Worm (Caenorhabditis elegans): Measurements from ENCODE around the gene zig-5.

The zig-5 gene

DNA sequence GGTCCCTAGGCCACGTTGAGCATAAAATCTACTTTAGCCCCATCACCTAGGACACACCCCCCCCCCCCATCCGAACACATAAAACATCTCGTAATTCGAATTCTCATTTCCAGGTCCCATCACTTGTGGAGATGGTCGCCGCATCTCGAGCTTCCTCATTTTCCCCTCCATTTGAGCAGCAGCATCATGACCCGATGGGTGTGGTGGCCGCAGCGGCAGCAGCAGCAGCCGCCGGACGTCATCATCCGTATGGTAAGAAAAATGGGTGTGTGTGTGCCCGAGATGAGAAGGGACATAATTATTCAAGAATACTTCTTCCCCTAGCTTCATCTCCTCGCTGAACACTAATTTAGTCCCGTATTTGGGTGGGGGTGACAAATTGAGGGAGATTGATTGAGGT, 31.8 kb downstream of the zig-5 start:
- no peak for TF ChIP-seq pes-1 (GFP tag; IDR thresholded peaks at IDR 0.05)
- TF ChIP-seq F13C5.2 (tag; optimal IDR thresholded peaks at IDR 0.05): no peak
- no peak for TF ChIP-seq tra-4 (tag; optimal IDR thresholded peaks at IDR 0.05)
- no peak for TF ChIP-seq flt-1 (GFP tag; IDR thresholded peaks at IDR 0.05)
- TF ChIP-seq hmg-4 (GFP tag; optimal IDR thresholded peaks at IDR 0.05): no peak
- TF ChIP-seq tbx-11 (GFP tag; IDR thresholded peaks at IDR 0.05): no peak
- TF ChIP-seq ets-7 (tag; optimal IDR thresholded peaks at IDR 0.05): no peak
- TF ChIP-seq aly-1 (tag; optimal IDR thresholded peaks at IDR 0.05): no peak
- no peak for TF ChIP-seq B0310.2 (tag; optimal IDR thresholded peaks at IDR 0.05)
- no peak for TF ChIP-seq ceh-13 (GFP tag; optimal IDR thresholded peaks at IDR 0.05)
- no peak for TF ChIP-seq hmbx-1 (tag; optimal IDR thresholded peaks at IDR 0.05)
- TF ChIP-seq ama-1 (optimal IDR thresholded peaks at IDR 0.05): no peak
- TF ChIP-seq scrt-1 (GFP tag; IDR thresholded peaks at IDR 0.05): no peak
- TF ChIP-seq tbx-37 (GFP tag; conservative IDR thresholded peaks at IDR 0.05): no peak
- no peak for TF ChIP-seq hnd-1 (tag; optimal IDR thresholded peaks at IDR 0.05)
- no peak for TF ChIP-seq sea-1 (GFP tag; conservative IDR thresholded peaks at IDR 0.05)

DNA sequence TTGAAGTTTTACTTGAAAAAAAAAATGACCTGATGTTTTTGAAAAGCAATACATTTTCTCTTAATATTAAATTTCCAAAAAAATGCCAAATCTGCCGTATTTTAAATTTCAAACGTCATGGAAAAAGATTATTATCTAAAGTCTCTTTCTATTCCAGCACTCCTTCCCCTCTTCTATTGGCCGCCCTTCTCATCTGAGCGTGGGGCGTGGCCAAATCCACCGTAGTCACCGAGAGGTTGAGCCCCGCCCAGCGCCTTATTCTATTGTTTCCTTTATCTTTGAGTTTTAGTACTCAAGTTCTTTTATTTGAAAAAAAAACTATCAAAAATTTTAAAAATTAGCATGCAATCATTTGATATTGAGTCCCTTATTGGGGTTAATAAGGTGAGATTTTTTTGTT, 33.3 kb downstream of the zig-5 start, which contains the start of gene vab-7:
Gene vab-7 (plus strand): TSS at position 301 of the 400 bp plus-strand sequence.
- TF ChIP-seq ama-1 (optimal IDR thresholded peaks at IDR 0.05): no peak
- no peak for TF ChIP-seq ets-7 (tag; optimal IDR thresholded peaks at IDR 0.05)
- no peak for TF ChIP-seq hnd-1 (tag; optimal IDR thresholded peaks at IDR 0.05)
- TF ChIP-seq hmbx-1 (tag; optimal IDR thresholded peaks at IDR 0.05): no peak
- no peak for TF ChIP-seq pes-1 (GFP tag; IDR thresholded peaks at IDR 0.05)
- TF ChIP-seq tbx-37 (GFP tag; conservative IDR thresholded peaks at IDR 0.05): no peak
- TF ChIP-seq tbx-11 (GFP tag; IDR thresholded peaks at IDR 0.05): no peak
- TF ChIP-seq ceh-13 (GFP tag; optimal IDR thresholded peaks at IDR 0.05): no peak
- no peak for TF ChIP-seq B0310.2 (tag; optimal IDR thresholded peaks at IDR 0.05)
- TF ChIP-seq aly-1 (tag; optimal IDR thresholded peaks at IDR 0.05): no peak
- TF ChIP-seq ceh-36 (tag; optimal IDR thresholded peaks at IDR 0.05): no peak
- no peak for TF ChIP-seq flt-1 (GFP tag; IDR thresholded peaks at IDR 0.05)
- no peak for TF ChIP-seq hmg-4 (GFP tag; optimal IDR thresholded peaks at IDR 0.05)
- no peak for TF ChIP-seq sea-1 (GFP tag; conservative IDR thresholded peaks at IDR 0.05)
- TF ChIP-seq F13C5.2 (tag; optimal IDR thresholded peaks at IDR 0.05): no peak
- no peak for TF ChIP-seq tra-4 (tag; optimal IDR thresholded peaks at IDR 0.05)
- TF ChIP-seq scrt-1 (GFP tag; IDR thresholded peaks at IDR 0.05): no peak

DNA sequence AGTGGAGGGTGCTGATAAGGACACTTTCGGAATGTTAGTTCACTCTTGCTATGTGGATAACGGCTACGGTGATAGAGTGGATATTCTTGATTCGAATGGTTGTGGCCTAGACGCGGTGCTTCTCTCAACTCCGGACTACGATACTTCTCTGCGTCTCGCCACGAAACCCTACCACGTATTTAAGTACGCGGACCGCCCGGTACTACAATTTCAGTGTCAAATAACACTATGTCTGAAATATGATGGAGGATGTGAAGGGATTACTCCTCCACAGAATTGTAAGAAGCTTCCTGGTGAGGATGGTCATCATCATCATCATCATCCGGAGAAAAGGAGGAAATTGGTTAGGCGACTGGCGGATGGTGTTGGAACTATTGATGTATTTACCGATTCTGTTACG, 38.3 kb downstream of the zig-5 start:
- TF ChIP-seq ama-1 (optimal IDR thresholded peaks at IDR 0.05) (no peak), ceh-36 (tag; optimal IDR thresholded peaks at IDR 0.05) (no peak), ceh-13 (GFP tag; optimal IDR thresholded peaks at IDR 0.05) (no peak), tbx-37 (GFP tag; conservative IDR thresholded peaks at IDR 0.05) (no peak), pes-1 (GFP tag; IDR thresholded peaks at IDR 0.05) (no peak), ets-7 (tag; optimal IDR thresholded peaks at IDR 0.05) (no peak), F13C5.2 (tag; optimal IDR thresholded peaks at IDR 0.05) (no peak)

DNA sequence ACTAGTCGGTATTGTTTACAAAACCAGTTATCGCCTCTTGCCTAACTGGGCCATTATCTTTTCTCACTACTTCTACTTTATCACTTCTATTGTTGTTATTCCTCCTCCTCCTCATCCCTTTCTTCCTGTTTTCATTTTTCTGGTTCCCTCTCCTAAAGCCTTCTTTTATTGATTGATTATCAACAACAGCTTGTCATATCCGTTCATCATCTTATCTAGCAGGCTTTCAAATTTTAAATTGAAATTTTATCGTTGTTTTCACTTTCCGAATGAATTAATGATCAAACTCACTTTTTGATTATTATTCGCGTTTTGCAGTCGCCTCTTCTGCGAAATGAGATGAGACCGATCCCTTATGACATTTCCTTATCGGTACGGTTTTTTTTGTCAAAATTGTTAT, 42.1 kb downstream of the zig-5 start, which contains the start of gene cut-6:
Gene cut-6 (plus strand): TSS at position 301 of the 400 bp plus-strand sequence.
- TF ChIP-seq scrt-1 (GFP tag; IDR thresholded peaks at IDR 0.05): no peak
- no peak for TF ChIP-seq flt-1 (GFP tag; IDR thresholded peaks at IDR 0.05)
- no peak for TF ChIP-seq ceh-13 (GFP tag; optimal IDR thresholded peaks at IDR 0.05)
- TF ChIP-seq tra-4 (tag; optimal IDR thresholded peaks at IDR 0.05): no peak
- no peak for TF ChIP-seq tbx-37 (GFP tag; conservative IDR thresholded peaks at IDR 0.05)
- no peak for TF ChIP-seq ama-1 (optimal IDR thresholded peaks at IDR 0.05)
- TF ChIP-seq hnd-1 (tag; optimal IDR thresholded peaks at IDR 0.05): no peak
- TF ChIP-seq B0310.2 (tag; optimal IDR thresholded peaks at IDR 0.05): no peak
- no peak for TF ChIP-seq aly-1 (tag; optimal IDR thresholded peaks at IDR 0.05)
- no peak for TF ChIP-seq ceh-36 (tag; optimal IDR thresholded peaks at IDR 0.05)
- no peak for TF ChIP-seq hmg-4 (GFP tag; optimal IDR thresholded peaks at IDR 0.05)
- no peak for TF ChIP-seq sea-1 (GFP tag; conservative IDR thresholded peaks at IDR 0.05)
- no peak for TF ChIP-seq hmbx-1 (tag; optimal IDR thresholded peaks at IDR 0.05)
- TF ChIP-seq ets-7 (tag; optimal IDR thresholded peaks at IDR 0.05): no peak
- TF ChIP-seq tbx-11 (GFP tag; IDR thresholded peaks at IDR 0.05): no peak
- no peak for TF ChIP-seq pes-1 (GFP tag; IDR thresholded peaks at IDR 0.05)
- TF ChIP-seq F13C5.2 (tag; optimal IDR thresholded peaks at IDR 0.05): no peak

DNA sequence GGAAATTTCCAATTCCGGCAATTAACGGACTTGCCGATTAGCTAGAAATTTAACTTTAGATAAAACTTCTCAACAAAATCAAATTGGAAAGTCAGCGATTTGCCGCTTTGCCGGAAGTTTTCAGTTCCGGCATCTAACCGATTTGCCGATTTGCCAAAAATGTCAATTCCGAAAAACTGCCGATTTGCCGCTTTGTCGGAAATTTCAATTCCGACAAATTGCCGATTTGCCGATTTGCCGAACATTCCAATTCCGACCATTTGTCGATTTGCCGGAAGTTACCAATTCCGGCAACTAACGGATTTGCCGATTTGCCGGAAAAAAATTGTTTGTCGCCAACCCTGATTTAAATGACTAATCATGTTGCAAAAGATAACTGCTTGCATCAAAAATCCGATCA, 44.1 kb downstream of the zig-5 start:
- TF ChIP-seq B0310.2 (tag; optimal IDR thresholded peaks at IDR 0.05) (no peak), hmg-4 (GFP tag; optimal IDR thresholded peaks at IDR 0.05) (no peak), scrt-1 (GFP tag; IDR thresholded peaks at IDR 0.05) (no peak), hnd-1 (tag; optimal IDR thresholded peaks at IDR 0.05) (no peak), flt-1 (GFP tag; IDR thresholded peaks at IDR 0.05) (no peak)

DNA sequence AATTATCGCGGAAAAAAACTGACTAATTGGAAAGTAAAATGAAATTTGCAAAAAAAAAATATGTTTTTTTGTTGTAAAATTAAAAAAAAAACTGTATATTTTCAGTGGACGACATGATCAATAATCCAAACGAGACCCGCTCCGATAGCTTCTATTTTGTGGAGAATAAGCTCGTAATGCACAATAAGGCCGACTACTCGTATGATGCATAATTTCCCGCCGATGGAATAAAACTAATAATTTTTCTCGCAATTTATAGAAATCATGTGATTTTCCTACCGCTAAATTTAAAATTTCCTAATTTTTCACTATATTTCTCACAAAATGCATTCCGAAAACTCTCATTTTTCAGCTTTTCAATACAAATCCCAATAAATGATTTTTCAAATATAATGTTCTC, 44.8 kb downstream of the zig-5 start:
- TF ChIP-seq scrt-1 (GFP tag; IDR thresholded peaks at IDR 0.05) (peak; percentile 71; the same call in 1 of the 2 replicates), ceh-36 (tag; optimal IDR thresholded peaks at IDR 0.05) (no peak), tra-4 (tag; optimal IDR thresholded peaks at IDR 0.05) (no peak), F13C5.2 (tag; optimal IDR thresholded peaks at IDR 0.05) (no peak), tbx-11 (GFP tag; IDR thresholded peaks at IDR 0.05) (no peak), hmbx-1 (tag; optimal IDR thresholded peaks at IDR 0.05) (no peak), aly-1 (tag; optimal IDR thresholded peaks at IDR 0.05) (no peak), ets-7 (tag; optimal IDR thresholded peaks at IDR 0.05) (no peak)

DNA sequence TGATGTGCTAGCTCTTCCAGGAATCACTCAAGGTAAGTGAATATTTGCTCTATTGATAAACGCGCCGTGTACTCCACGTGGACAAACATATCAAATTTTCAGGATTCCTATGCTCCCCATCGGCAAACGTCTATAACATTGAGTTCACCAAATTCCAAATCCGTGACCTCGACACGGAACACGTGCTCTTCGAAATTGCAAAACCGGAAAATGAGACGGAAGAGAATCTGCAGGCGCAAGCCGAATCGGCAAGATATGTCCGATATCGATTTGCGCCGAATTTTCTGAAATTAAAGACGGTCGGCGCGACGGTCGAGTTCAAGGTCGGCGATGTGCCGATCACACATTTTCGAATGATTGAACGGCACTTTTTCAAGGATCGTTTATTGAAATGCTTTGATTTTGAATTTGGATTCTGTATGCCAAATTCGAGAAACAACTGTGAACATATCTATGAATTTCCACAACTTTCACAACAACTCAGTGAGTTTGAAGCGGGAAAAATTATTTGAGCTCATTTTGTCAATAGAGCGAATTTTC, 45.6 kb downstream of the zig-5 start:
- TF ChIP-seq aly-1 (tag; optimal IDR thresholded peaks at IDR 0.05) (no peak), tbx-37 (GFP tag; conservative IDR thresholded peaks at IDR 0.05) (no peak), ets-7 (tag; optimal IDR thresholded peaks at IDR 0.05) (no peak), scrt-1 (GFP tag; IDR thresholded peaks at IDR 0.05) (peak; percentile 74), hmg-4 (GFP tag; optimal IDR thresholded peaks at IDR 0.05) (no peak), ceh-36 (tag; optimal IDR thresholded peaks at IDR 0.05) (no peak)

DNA sequence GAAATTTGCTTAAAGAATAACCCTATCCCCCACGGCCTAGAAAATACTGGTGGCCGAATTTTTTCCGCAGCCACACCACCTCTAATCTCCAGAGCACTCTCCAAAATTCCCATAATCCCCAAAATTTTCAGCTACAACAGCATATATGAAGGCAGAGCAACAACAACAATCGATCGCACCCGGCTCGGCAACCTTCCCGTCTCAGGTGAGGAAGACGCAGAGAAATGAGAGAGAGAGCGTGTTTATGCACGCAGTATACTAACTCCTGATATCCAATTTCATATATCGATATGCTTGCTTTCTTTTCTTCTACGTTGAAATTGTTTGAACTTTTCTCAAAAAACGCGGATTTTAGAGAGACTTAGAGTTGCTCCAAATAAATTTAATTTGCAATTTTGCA, 47.0 kb downstream of the zig-5 start:
- TF ChIP-seq ceh-36 (tag; optimal IDR thresholded peaks at IDR 0.05) (peak; percentile 30), sea-1 (GFP tag; conservative IDR thresholded peaks at IDR 0.05) (no peak)

Measured in whole organism, early embryonic.